Fruit fly (Drosophila melanogaster) whole organism, embryonic: ENCODE measurements around the gene CG10337.

Experiments used
- BtbVII ChIP-seq: fragments of 200-800 bp; sonication (Bioruptor generic); optimal IDR thresholded peaks from 3 replicates; lab custom pipeline; 2017; ENCODE audit warnings: missing biosample characterization, mild to moderate bottlenecking, missing genetic modification characterization
- CG11504 ChIP-seq: fragments of 200-800 bp; sonication (Bioruptor generic); optimal IDR thresholded peaks from 3 replicates; lab custom pipeline; 2019; ENCODE audit warnings: missing biosample characterization, mild to moderate bottlenecking, missing genetic modification characterization, moderate library complexity
- CG11696 ChIP-seq: fragments of 200-800 bp; sonication (Bioruptor generic); IDR thresholded peaks from 2 replicates; pipeline ENCODE4 v1.3.6; 2022; ENCODE audit warnings: missing biosample characterization, missing genetic modification characterization
- CG12299 ChIP-seq: fragments of 200-800 bp; sonication (Bioruptor generic); optimal IDR thresholded peaks from 2 replicates; lab custom pipeline; 2018; ENCODE audit warnings: missing biosample characterization, mild to moderate bottlenecking, missing genetic modification characterization
- CG12744 ChIP-seq: fragments of 200-800 bp; sonication (Bioruptor generic); optimal IDR thresholded peaks from 2 replicates; lab custom pipeline; 2016; ENCODE audit warnings: missing biosample characterization, missing genetic modification characterization
- CG14667 ChIP-seq: fragments of 200-800 bp; sonication (Bioruptor generic); IDR thresholded peaks from 2 replicates; pipeline ENCODE4 v1.3.6; 2022; ENCODE audit warnings: missing biosample characterization, missing genetic modification characterization
- CG17186 ChIP-seq: fragments of 200-800 bp; sonication (Bioruptor generic); optimal IDR thresholded peaks from 3 replicates; lab custom pipeline; 2017; ENCODE audit warnings: missing biosample characterization, missing genetic modification reagents, missing genetic modification characterization
- CG17829 ChIP-seq: fragments of 200-800 bp; optimal IDR thresholded peaks from 2 replicates; lab custom pipeline; 2019; ENCODE audit warnings: missing biosample characterization, mild to moderate bottlenecking, missing genetic modification characterization, moderate library complexity
- CG18599 ChIP-seq: fragments of 200-800 bp; sonication (Bioruptor generic); optimal IDR thresholded peaks from 3 replicates; lab custom pipeline; 2017; ENCODE audit warnings: missing biosample characterization, missing genetic modification characterization, mild to moderate bottlenecking, moderate library complexity, missing genetic modification reagents
- CG31441 ChIP-seq: fragments of 200-800 bp; sonication (Bioruptor generic); IDR thresholded peaks from 2 replicates; pipeline ENCODE4 v1.3.6; 2022; ENCODE audit warnings: missing biosample characterization, missing genetic modification characterization
- CG3163 ChIP-seq: fragments of 200-800 bp; sonication (Bioruptor generic); optimal IDR thresholded peaks from 3 replicates; lab custom pipeline; 2016; ENCODE audit warnings: missing biosample characterization, missing genetic modification characterization
- CG34224 ChIP-seq: fragments of 200-800 bp; sonication (Bioruptor generic); IDR thresholded peaks from 3 replicates; pipeline ENCODE4 v1.3.6; 2022; ENCODE audit warnings: missing biosample characterization, missing genetic modification characterization; ENCODE audit not compliant: partially characterized antibody
- CG4424 ChIP-seq: fragments of 200-800 bp; sonication (Bioruptor generic); optimal IDR thresholded peaks from 3 replicates; lab custom pipeline; 2016; ENCODE audit warnings: missing biosample characterization, missing genetic modification characterization
- CG6791 ChIP-seq: fragments of 200-800 bp; sonication (Bioruptor generic); IDR thresholded peaks from 3 replicates; pipeline ENCODE4 v1.3.6; 2022; ENCODE audit warnings: missing biosample characterization, missing genetic modification characterization; ENCODE audit not compliant: partially characterized antibody
- CG6854 ChIP-seq: fragments of 200-800 bp; sonication (Bioruptor generic); optimal IDR thresholded peaks from 3 replicates; lab custom pipeline; 2017; ENCODE audit warnings: missing biosample characterization, mild to moderate bottlenecking, missing genetic modification characterization
- CG7556 ChIP-seq: fragments of 200-800 bp; sonication (Bioruptor generic); optimal IDR thresholded peaks from 2 replicates; lab custom pipeline; 2017; ENCODE audit warnings: missing biosample characterization, mild to moderate bottlenecking, missing genetic modification characterization
- CG8944 ChIP-seq: fragments of 200-800 bp; sonication (Bioruptor generic); optimal IDR thresholded peaks from 3 replicates; lab custom pipeline; 2016; ENCODE audit warnings: missing biosample characterization, missing genetic modification characterization
- CG9609 ChIP-seq: fragments of 200-800 bp; sonication (Bioruptor generic); optimal IDR thresholded peaks from 3 replicates; lab custom pipeline; 2016; ENCODE audit warnings: missing biosample characterization, missing genetic modification characterization
- CG9727 ChIP-seq: fragments of 200-800 bp; sonication (Bioruptor generic); optimal IDR thresholded peaks from 3 replicates; lab custom pipeline; 2017; ENCODE audit warnings: missing biosample characterization, mild to moderate bottlenecking, missing genetic modification characterization
- CG9876 ChIP-seq: fragments of 200-800 bp; sonication (Bioruptor generic); optimal IDR thresholded peaks from 2 replicates; lab custom pipeline; 2016; ENCODE audit warnings: missing biosample characterization, missing genetic modification characterization
- CHES-1-like ChIP-seq: fragments of 200-800 bp; sonication (Bioruptor generic); optimal IDR thresholded peaks from 2 replicates; lab custom pipeline; 2016; ENCODE audit warnings: missing biosample characterization, missing genetic modification characterization
- CoRest ChIP-seq: fragments of 200-800 bp; sonication (Bioruptor generic); optimal IDR thresholded peaks from 3 replicates; lab custom pipeline; 2018; ENCODE audit warnings: missing biosample characterization, mild to moderate bottlenecking, missing genetic modification characterization, moderate library complexity
- Deaf1 ChIP-seq: fragments of 200-800 bp; optimal IDR thresholded peaks from 3 replicates; lab custom pipeline; 2019; ENCODE audit warnings: missing biosample characterization, mild to moderate bottlenecking, missing genetic modification characterization, moderate library complexity
- E2f1 ChIP-seq: fragments of 200-800 bp; sonication (Bioruptor generic); IDR thresholded peaks from 2 replicates; pipeline ENCODE4 v1.3.6; 2022; ENCODE audit warnings: missing biosample characterization, missing genetic modification characterization
- ERR ChIP-seq: fragments of 200-800 bp; sonication (Bioruptor generic); optimal IDR thresholded peaks from 2 replicates; lab custom pipeline; 2016; ENCODE audit warnings: missing biosample characterization, missing genetic modification characterization
- Fer2 ChIP-seq: fragments of 200-800 bp; sonication (Bioruptor generic); optimal IDR thresholded peaks from 2 replicates; lab custom pipeline; 2018; ENCODE audit warnings: missing biosample characterization, mild to moderate bottlenecking, missing genetic modification characterization, moderate library complexity
- Gsc ChIP-seq: fragments of 200-800 bp; sonication (Bioruptor generic); IDR thresholded peaks from 2 replicates; pipeline ENCODE4 v1.3.6; 2022; ENCODE audit warnings: missing biosample characterization, missing genetic modification characterization
- HLHmδ ChIP-seq: fragments of 200-800 bp; sonication (Bioruptor generic); optimal IDR thresholded peaks from 2 replicates; lab custom pipeline; 2018; ENCODE audit warnings: missing biosample characterization, mild to moderate bottlenecking, missing genetic modification characterization, moderate library complexity
- HmgD ChIP-seq: fragments of 200-800 bp; sonication (Bioruptor generic); optimal IDR thresholded peaks from 3 replicates; lab custom pipeline; 2016; ENCODE audit warnings: missing biosample characterization, missing genetic modification characterization
- Hmx ChIP-seq: fragments of 200-800 bp; sonication (Bioruptor generic); optimal IDR thresholded peaks from 2 replicates; lab custom pipeline; 2016; ENCODE audit warnings: missing biosample characterization, missing genetic modification characterization
- Med ChIP-seq: fragments of 200-800 bp; sonication (Bioruptor generic); peaks from one replicate; lab custom pipeline; 2016; ENCODE audit warnings: missing biosample characterization, missing genetic modification characterization, mild to moderate bottlenecking, inconsistent platforms, moderate library complexity
- Mrtf ChIP-seq: fragments of 200-800 bp; sonication (Bioruptor generic); IDR thresholded peaks from 3 replicates; pipeline ENCODE4 v1.3.6; 2022; ENCODE audit warnings: missing biosample characterization, missing genetic modification characterization
- Spps ChIP-seq: fragments of 200-800 bp; sonication (Bioruptor generic); optimal IDR thresholded peaks from 2 replicates; lab custom pipeline; 2018; ENCODE audit warnings: missing biosample characterization, mild to moderate bottlenecking, missing genetic modification characterization
- abd-A ChIP-seq: fragments of 200-800 bp; sonication (Bioruptor generic); optimal IDR thresholded peaks from 3 replicates; lab custom pipeline; 2019; ENCODE audit warnings: missing biosample characterization, mild to moderate bottlenecking, missing genetic modification characterization, moderate library complexity
- bowl ChIP-seq: fragments of 200-800 bp; sonication (Bioruptor generic); IDR thresholded peaks from 2 replicates; pipeline ENCODE4 v1.3.6; 2022; ENCODE audit warnings: missing biosample characterization, missing genetic modification characterization
- ci ChIP-seq: fragments of 200-800 bp; sonication (Bioruptor generic); IDR thresholded peaks from 3 replicates; pipeline ENCODE4 v1.3.6; 2022; ENCODE audit warnings: missing biosample characterization, missing genetic modification characterization
- dati ChIP-seq: fragments of 200-800 bp; sonication (Bioruptor generic); IDR thresholded peaks from 2 replicates; pipeline ENCODE4 v1.3.6; 2022; ENCODE audit warnings: missing biosample characterization, missing genetic modification characterization
- disco-r ChIP-seq: fragments of 200-800 bp; sonication (Bioruptor generic); optimal IDR thresholded peaks from 2 replicates; lab custom pipeline; 2016; ENCODE audit warnings: missing biosample characterization, missing genetic modification characterization
- dysf ChIP-seq: fragments of 200-800 bp; sonication (Bioruptor generic); IDR thresholded peaks from 3 replicates; pipeline ENCODE4 v1.3.6; 2022; ENCODE audit warnings: missing biosample characterization, missing genetic modification characterization
- emc ChIP-seq: fragments of 200-800 bp; sonication (Bioruptor generic); optimal IDR thresholded peaks from 2 replicates; lab custom pipeline; 2016; ENCODE audit warnings: missing biosample characterization, missing genetic modification characterization
- eyg ChIP-seq: fragments of 200-800 bp; sonication (Bioruptor generic); optimal IDR thresholded peaks from 3 replicates; lab custom pipeline; 2016; ENCODE audit warnings: missing biosample characterization, missing genetic modification characterization
- gce ChIP-seq: fragments of 200-800 bp; sonication (Bioruptor generic); IDR thresholded peaks from 3 replicates; pipeline ENCODE4 v1.3.6; 2022; ENCODE audit warnings: missing biosample characterization, missing genetic modification characterization
- kni ChIP-seq: fragments of 200-800 bp; sonication (Bioruptor generic); optimal IDR thresholded peaks from 3 replicates; lab custom pipeline; 2017; ENCODE audit warnings: mild to moderate bottlenecking, missing biosample characterization, missing genetic modification reagents, missing genetic modification characterization
- lab ChIP-seq: fragments of 200-800 bp; sonication (Bioruptor generic); optimal IDR thresholded peaks from 3 replicates; lab custom pipeline; 2017; ENCODE audit warnings: missing biosample characterization, missing genetic modification characterization, mild to moderate bottlenecking, moderate library complexity, missing genetic modification reagents
- lilli ChIP-seq: fragments of 200-800 bp; sonication (Bioruptor generic); optimal IDR thresholded peaks from 3 replicates; lab custom pipeline; 2016; ENCODE audit warnings: missing biosample characterization, missing genetic modification characterization
- maf-S ChIP-seq: fragments of 200-800 bp; sonication (Bioruptor generic); optimal IDR thresholded peaks from 2 replicates; lab custom pipeline; 2016; ENCODE audit warnings: missing biosample characterization, missing genetic modification characterization
- org-1 ChIP-seq: fragments of 200-800 bp; sonication (Bioruptor generic); optimal IDR thresholded peaks from 2 replicates; lab custom pipeline; 2017; ENCODE audit warnings: missing biosample characterization, missing genetic modification characterization
- p53 ChIP-seq: fragments of 200-800 bp; sonication (Bioruptor generic); optimal IDR thresholded peaks from 2 replicates; lab custom pipeline; 2016; ENCODE audit warnings: missing biosample characterization, missing genetic modification characterization
- pb ChIP-seq: fragments of 200-800 bp; sonication (Bioruptor generic); optimal IDR thresholded peaks from 3 replicates; lab custom pipeline; 2016; ENCODE audit warnings: missing biosample characterization, missing genetic modification characterization
- pita ChIP-seq: fragments of 200-800 bp; sonication (Bioruptor generic); optimal IDR thresholded peaks from 2 replicates; lab custom pipeline; 2017; ENCODE audit warnings: missing biosample characterization, mild to moderate bottlenecking, missing genetic modification characterization
- pnt ChIP-seq: fragments of 200-800 bp; sonication (Bioruptor generic); optimal IDR thresholded peaks from 3 replicates; lab custom pipeline; 2016; ENCODE audit warnings: missing biosample characterization, missing genetic modification characterization
- pros ChIP-seq: fragments of 200-800 bp; sonication (Bioruptor generic); optimal IDR thresholded peaks from 3 replicates; lab custom pipeline; 2019; ENCODE audit warnings: missing biosample characterization, mild to moderate bottlenecking, missing genetic modification characterization, moderate library complexity

Gene CG10337

DNA sequence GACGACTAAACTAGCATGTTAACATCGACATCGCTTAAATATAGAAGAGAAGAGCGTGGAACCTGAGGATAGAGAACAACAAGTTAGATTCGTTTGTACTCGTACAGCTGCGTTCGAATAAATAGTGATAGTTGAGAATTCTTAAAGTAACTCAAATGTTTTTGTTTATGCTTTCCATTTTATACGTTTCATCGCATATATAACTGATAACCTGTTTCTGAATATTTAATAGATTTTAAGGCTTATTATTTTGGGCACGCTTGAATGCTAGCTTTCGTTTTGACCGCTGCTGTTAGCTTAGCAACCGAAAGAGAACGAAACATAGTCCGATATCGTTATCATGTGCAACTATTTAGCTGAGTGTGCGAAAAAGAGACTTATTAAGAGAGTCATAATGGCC, 18.5 kb downstream of the CG10337 start (continued):
- TF ChIP-seq CG9876 (GFP tag; lab: Kevin White, UChicago) (peak; percentile 90), CoRest (peak; percentile 96), emc (peak; percentile 94), Gsc (GFP tag; lab: Robert Waterston, UW) (peak; percentile 66), dati (GFP tag; lab: Robert Waterston, UW) (peak; percentile 84), pita (GFP tag; lab: Kevin White, UChicago) (no peak), Spps (peak; percentile 55), Mrtf (GFP tag; lab: Robert Waterston, UW) (peak; percentile 95), pnt (peak; percentile 62), bowl (GFP tag; lab: Robert Waterston, UW) (peak; percentile 77; the same call in 1 of the 2 replicates), CG8944 (GFP tag; lab: Kevin White, UChicago) (peak; percentile 87), HmgD (GFP tag; lab: Kevin White, UChicago) (peak; percentile 83), CG18599 (GFP tag; lab: Kevin White, UChicago) (peak; percentile 99), E2f1 (GFP tag; lab: Robert Waterston, UW) (peak; percentile 95), CG7556 (GFP tag; lab: Kevin White, UChicago) (peak; percentile 95), CG6791 (no peak), CHES-1-like (GFP tag; lab: Kevin White, UChicago) (peak; percentile 97), CG17829 (tag; lab: Kevin White, UChicago) (peak; percentile 87), CG11504 (tag; lab: Kevin White, UChicago) (peak; percentile 93), CG14667 (peak; percentile 93), lab (GFP tag; lab: Kevin White, UChicago) (peak; percentile 99), CG11696 (GFP tag; lab: Robert Waterston, UW) (peak; percentile 100), CG17186 (GFP tag; lab: Kevin White, UChicago) (no peak), ERR (GFP tag; lab: Kevin White, UChicago) (peak; percentile 96), gce (GFP tag; lab: Robert Waterston, UW) (peak; percentile 77; the same call in 1 of the 3 replicates), CG12299 (tag; lab: Kevin White, UChicago) (peak; percentile 95), CG34224 (no peak), HLHmδ (GFP tag; lab: Kevin White, UChicago) (no peak), CG9609 (peak; percentile 90), pb (GFP tag; lab: Kevin White, UChicago) (peak; percentile 82), p53 (peak; percentile 29), CG31441 (GFP tag; lab: Robert Waterston, UW) (peak; percentile 84), CG3163 (peak; percentile 97), CG9727 (GFP tag; lab: Kevin White, UChicago) (peak; percentile 95), Deaf1 (tag; lab: Kevin White, UChicago) (peak; percentile 85), BtbVII (GFP tag; lab: Kevin White, UChicago) (peak; percentile 98), Fer2 (tag; lab: Kevin White, UChicago) (peak; percentile 93), dysf (GFP tag; lab: Robert Waterston, UW) (peak; percentile 98), Med (GFP tag; lab: Kevin White, UChicago) (peak; percentile 100), eyg (GFP tag; lab: Kevin White, UChicago) (peak; percentile 93), org-1 (GFP tag; lab: Kevin White, UChicago) (peak; percentile 95), maf-S (GFP tag; lab: Kevin White, UChicago) (peak; percentile 96), pros (GFP tag; lab: Kevin White, UChicago) (no peak), Hmx (peak; percentile 90), disco-r (GFP tag; lab: Kevin White, UChicago) (peak; percentile 94), CG6854 (peak; percentile 96), CG4424 (peak; percentile 86), ci (GFP tag; lab: Robert Waterston, UW) (peak; percentile 96), CG12744 (GFP tag; lab: Kevin White, UChicago) (peak; percentile 96), lilli (peak; percentile 99), abd-A (tag; lab: Kevin White, UChicago) (no peak), kni (GFP tag; lab: Kevin White, UChicago) (no peak)
